Worm (Caenorhabditis elegans) whole organism, L3 larva: ENCODE data around the gene sdhb-1.

ENCODE experiments used
- ceh-82 ChIP-seq: fragments of 150-350 bp; optimal IDR thresholded peaks from 2 replicates; lab custom pipeline; 2014; ENCODE audit warnings: missing biosample characterization, missing genetic modification characterization
- elt-1 ChIP-seq: fragments of 150-350 bp; optimal IDR thresholded peaks from 2 replicates; lab custom pipeline; 2014; ENCODE audit warnings: missing biosample characterization, missing genetic modification characterization
- fos-1 ChIP-seq: fragments of 150-350 bp; optimal IDR thresholded peaks from 2 replicates; lab custom pipeline; 2014; ENCODE audit warnings: missing biosample characterization, missing genetic modification characterization
- mdl-1 ChIP-seq: fragments of 150-350 bp; optimal IDR thresholded peaks from 2 replicates; lab custom pipeline; 2014; ENCODE audit warnings: missing biosample characterization, missing genetic modification characterization
- nhr-12 ChIP-seq: fragments of 150-350 bp; optimal IDR thresholded peaks from 2 replicates; lab custom pipeline; 2014; ENCODE audit warnings: missing biosample characterization, missing genetic modification characterization
- nhr-28 ChIP-seq: fragments of 150-350 bp; optimal IDR thresholded peaks from 2 replicates; lab custom pipeline; 2014; ENCODE audit warnings: missing biosample characterization, missing genetic modification characterization
- unc-39 ChIP-seq: sonication (generic microtip); optimal IDR thresholded peaks from 4 replicates; lab custom pipeline; 2017; ENCODE audit warnings: missing biosample characterization, missing genetic modification characterization
- unc-62 ChIP-seq: fragments of 150-350 bp; sonication (generic microtip); optimal IDR thresholded peaks from 4 replicates; lab custom pipeline; 2014; ENCODE audit warnings: missing biosample characterization, missing genetic modification reagents, missing genetic modification characterization

DNA sequence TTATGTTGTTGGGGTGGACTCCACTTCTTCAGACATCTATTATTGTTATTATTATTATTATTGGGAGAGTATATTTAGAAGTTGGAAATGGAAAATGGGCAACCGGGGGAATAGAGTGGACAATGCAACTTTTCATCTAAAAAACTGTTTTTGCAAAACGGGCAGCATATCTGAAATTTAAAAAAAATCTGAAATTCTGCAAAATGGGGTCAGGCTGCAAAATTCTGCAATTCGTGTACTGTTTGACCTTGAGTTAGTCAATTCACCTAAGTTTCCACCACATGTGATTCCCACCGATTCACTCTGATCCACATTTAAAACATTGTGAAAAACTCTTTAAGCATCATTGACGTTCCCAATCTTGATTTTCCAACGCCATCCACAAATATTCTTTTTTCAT is 20.5 kb upstream of the sdhb-1 start, which contains the start of gene C06C3.4:
- no peak for TF ChIP-seq mdl-1 (tag; lab: Kevin White, UChicago)
- TF ChIP-seq unc-62 (GFP tag; lab: Kevin White, UChicago), result no peak
- TF ChIP-seq elt-1, result no peak
- TF ChIP-seq ceh-82 (tag; lab: Kevin White, UChicago), result no peak
- no peak for TF ChIP-seq nhr-28 (tag; lab: Kevin White, UChicago)
- no peak for TF ChIP-seq nhr-12 (tag; lab: Kevin White, UChicago)
- no peak for TF ChIP-seq unc-39 (tag; lab: Kevin White, UChicago)
- TF ChIP-seq fos-1 (tag; lab: Kevin White, UChicago), result no peak
